Fruit fly (Drosophila melanogaster): ENCODE data around the gene CG7518.

DNA sequence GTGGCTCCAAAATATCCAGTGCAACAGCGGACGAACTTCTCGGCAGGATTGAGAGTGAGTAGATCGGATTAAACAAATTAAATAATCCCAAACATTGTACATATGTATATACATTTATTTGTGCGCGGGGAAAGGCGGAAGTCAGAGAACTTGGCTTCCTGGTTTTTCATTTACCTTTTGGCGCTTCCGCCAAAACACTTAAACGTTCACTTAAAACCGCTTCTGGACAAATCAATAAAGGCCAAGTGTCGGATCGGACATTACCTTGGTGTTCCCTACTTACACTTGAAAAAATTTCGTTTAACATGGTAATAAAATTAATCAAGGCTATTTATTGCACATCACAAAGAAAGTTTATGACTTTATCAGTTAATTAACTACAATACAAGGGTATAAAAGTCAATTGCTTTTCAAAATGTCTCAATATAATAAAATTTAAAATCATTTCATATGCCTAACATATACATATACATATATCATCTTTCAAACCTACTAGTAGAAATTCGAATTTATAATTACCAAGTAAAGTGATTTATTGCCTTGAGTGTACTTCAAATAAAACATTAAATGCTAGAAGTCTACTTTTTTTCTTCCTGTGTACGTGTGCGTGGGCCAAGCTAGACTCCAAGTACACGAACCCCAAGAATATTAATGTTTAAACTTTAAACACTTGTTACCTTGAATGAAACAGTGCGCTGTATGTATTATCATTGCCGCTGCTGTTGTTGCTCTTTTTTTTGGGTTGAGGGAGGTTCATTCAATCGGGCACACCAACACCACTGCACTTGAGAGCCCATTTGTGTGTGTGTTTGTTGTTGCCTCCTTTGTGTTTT lies 16.3 kb upstream of the CG7518 start:
- TF ChIP-seq fru (GFP tag; optimal IDR thresholded peaks at IDR 0.05): peak; percentile 63
- TF ChIP-seq Sp1 (GFP tag; optimal IDR thresholded peaks at IDR 0.05): peak; percentile 74
- no peak for TF ChIP-seq pan (optimal IDR thresholded peaks at IDR 0.05)
- TF ChIP-seq ey (GFP tag; optimal IDR thresholded peaks at IDR 0.05): peak; percentile 22
- no peak for TF ChIP-seq Vsx2 (GFP tag; optimal IDR thresholded peaks at IDR 0.05; ENCODE audit: partially characterized antibody)
- peak; percentile 69 for TF ChIP-seq HLH106 (tag; optimal IDR thresholded peaks at IDR 0.05)
- TF ChIP-seq usp (GFP tag; optimal IDR thresholded peaks at IDR 0.05): no peak
- TF ChIP-seq h (GFP tag; optimal IDR thresholded peaks at IDR 0.05): peak; percentile 40
- TF ChIP-seq psq (GFP tag; optimal IDR thresholded peaks at IDR 0.05): peak; percentile 18
- no peak for TF ChIP-seq Jra (GFP tag; optimal IDR thresholded peaks at IDR 0.05)
- TF ChIP-seq CrebA (GFP tag; optimal IDR thresholded peaks at IDR 0.05; ENCODE audit: borderline replicate concordance): no peak
- TF ChIP-seq CG9705 (GFP tag; optimal IDR thresholded peaks at IDR 0.05): peak; percentile 31
- TF ChIP-seq Myc (optimal IDR thresholded peaks at IDR 0.05): no peak
